Worm (Caenorhabditis elegans) whole organism, L1 larva: ENCODE results near the gene fbxa-144.

Source experiments
- C04F5.9 ChIP-seq: sonication (generic microtip); optimal IDR thresholded peaks from 2 replicates; lab custom pipeline; 2016; ENCODE audit warnings: missing genetic modification characterization, missing compliant biosample characterization
- blmp-1 ChIP-seq: fragments of 150-350 bp; optimal IDR thresholded peaks from 2 replicates; lab custom pipeline; 2014; ENCODE audit warnings: missing biosample characterization, missing genetic modification characterization
- irx-1 ChIP-seq: sonication (generic microtip); optimal IDR thresholded peaks from 2 replicates; lab custom pipeline; 2016; ENCODE audit warnings: missing genetic modification characterization, missing compliant biosample characterization
- pqm-1 ChIP-seq: sonication (generic microtip); optimal IDR thresholded peaks from 3 replicates; lab custom pipeline; 2017; ENCODE audit warnings: missing biosample characterization, missing genetic modification characterization
- tbx-2 ChIP-seq: sonication (generic microtip); optimal IDR thresholded peaks from 2 replicates; lab custom pipeline; 2016; ENCODE audit warnings: missing genetic modification characterization, missing compliant biosample characterization

DNA sequence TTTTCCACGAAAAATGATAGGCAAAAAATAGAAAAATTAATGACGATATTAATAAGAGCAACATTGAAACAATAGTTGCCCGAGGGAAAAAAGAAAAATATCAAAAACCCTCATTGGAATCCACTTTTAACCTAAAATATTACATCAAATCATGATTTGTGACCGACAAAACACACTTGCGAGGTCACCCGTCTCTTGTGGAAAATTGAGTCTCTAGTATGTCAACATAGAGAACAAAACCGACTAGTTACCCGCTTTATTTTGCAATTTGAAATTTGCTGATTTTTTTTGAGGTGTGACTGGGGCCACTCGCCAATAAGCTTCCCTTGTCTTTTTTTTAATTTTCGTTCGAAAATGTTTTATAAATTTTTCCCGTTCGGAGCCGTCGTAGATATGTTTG, 43.2 kb upstream of the fbxa-144 start, which contains the start of gene cyp-33D1:
- TF ChIP-seq irx-1 (tag; lab: Kevin White, UChicago) (no peak), blmp-1 (no peak), C04F5.9 (no peak), tbx-2 (tag; lab: Kevin White, UChicago) (no peak), pqm-1 (tag; lab: Kevin White, UChicago) (no peak)
